Fruit fly (Drosophila melanogaster): Measurements from ENCODE around the gene CG17404.

CG17404 gene

DNA sequence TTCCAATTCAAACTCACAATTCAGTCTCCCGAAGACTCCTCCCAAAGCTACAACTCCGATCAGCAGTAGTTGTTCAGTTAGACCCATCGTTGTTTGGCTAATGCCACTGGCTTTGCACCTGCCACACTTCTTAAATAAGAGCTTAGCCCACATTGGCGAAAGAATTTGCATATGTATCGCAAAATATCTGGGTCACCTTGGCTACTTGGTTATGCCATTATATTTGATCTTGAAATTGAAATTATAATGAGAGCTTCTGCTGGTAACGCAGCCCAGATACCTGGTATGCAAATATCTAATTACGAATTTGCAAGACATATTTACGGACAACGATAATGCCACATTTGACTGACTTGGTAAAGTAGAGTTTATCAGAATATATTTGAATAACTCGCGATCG, at the start of gene CG17404:
Gene CG17404, minus strand, starts transcription at position 101 of the 400 bp plus-strand sequence.
- TF ChIP-seq Sin3A (optimal IDR thresholded peaks at IDR 0.05): no peak
- no peak for TF ChIP-seq ttk (optimal IDR thresholded peaks at IDR 0.05)
- no peak for TF ChIP-seq Myc (optimal IDR thresholded peaks at IDR 0.05)
- TF ChIP-seq psq (optimal IDR thresholded peaks at IDR 0.05): no peak
- no peak for TF ChIP-seq insv (optimal IDR thresholded peaks at IDR 0.05)
- no peak for TF ChIP-seq h (optimal IDR thresholded peaks at IDR 0.05)

DNA sequence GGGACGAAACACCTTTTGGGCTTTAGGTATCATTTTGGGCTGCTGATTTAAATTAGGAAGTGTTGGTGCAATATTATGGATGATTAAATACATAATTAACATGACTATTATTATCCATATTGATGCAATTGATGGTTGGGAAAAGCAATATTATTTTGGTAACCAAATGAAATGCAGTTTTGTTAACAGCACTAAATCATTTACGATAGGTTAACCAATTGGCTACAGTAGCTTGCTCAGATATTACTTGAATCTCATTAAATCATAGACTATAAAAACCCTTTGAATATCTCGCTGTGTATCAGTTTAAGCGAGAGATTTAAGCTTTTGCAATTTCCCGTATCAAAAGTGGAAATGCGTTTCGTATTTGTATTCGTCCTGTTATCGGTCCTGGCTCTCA, 48.0 kb upstream of the CG17404 start, which contains the start of gene Sfp87B:
Gene Sfp87B, plus strand, starts transcription at position 301 of the 400 bp plus-strand sequence.
- TF ChIP-seq h (optimal IDR thresholded peaks at IDR 0.05): no peak
- no peak for TF ChIP-seq Myc (optimal IDR thresholded peaks at IDR 0.05)
- TF ChIP-seq Sin3A (optimal IDR thresholded peaks at IDR 0.05): no peak
- TF ChIP-seq insv (optimal IDR thresholded peaks at IDR 0.05): no peak

DNA sequence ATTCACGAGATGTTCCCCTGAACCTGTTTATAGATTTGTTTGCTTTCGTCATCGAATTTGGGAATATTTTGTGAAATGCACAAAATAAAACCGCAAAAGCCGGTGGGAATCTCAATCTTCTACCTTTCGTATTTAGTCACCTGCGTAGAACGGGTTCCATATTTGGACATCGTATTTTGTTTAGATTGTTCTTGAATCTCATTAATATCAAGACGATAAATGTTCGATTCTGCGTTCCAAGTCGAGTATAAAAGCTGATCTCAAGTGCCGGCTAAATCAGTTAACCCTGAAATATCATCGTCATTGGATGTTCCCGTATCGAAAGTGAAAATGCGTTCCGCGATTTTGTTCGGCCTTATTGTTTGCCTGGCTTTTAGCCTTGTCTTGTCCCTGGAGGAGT, 45.8 kb upstream of the CG17404 start, which contains the start of gene CG17738:
Gene CG17738, plus strand, starts transcription at position 301 of the 400 bp plus-strand sequence.
- TF ChIP-seq Sin3A (optimal IDR thresholded peaks at IDR 0.05) (no peak), h (optimal IDR thresholded peaks at IDR 0.05) (no peak), insv (optimal IDR thresholded peaks at IDR 0.05) (no peak)

DNA sequence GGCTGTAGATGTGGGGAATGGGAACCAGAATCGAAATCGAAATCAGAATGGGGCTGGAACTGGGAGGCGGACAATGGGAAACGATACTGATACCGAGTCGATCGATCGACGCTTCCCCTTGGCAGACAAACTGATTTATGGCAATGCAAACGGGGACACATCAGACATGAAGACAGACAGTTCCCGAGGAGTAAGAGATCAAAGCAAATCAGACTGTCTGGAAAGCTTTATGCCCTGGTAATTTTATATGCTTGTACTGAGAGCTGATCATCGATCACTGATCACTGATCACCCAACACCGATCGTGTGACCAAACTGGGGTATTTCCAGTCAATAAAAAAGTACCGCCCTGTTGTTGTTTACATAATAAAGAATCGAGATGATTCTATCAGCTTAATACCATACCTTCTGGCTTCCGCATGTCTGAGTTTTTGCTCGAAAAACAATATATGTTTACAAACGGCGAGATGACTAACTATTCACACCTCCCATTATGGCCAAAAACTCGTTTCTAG, 45.1 kb upstream of the CG17404 start:
- TF ChIP-seq h (optimal IDR thresholded peaks at IDR 0.05) (no peak), insv (optimal IDR thresholded peaks at IDR 0.05) (no peak), Myc (optimal IDR thresholded peaks at IDR 0.05) (no peak), psq (optimal IDR thresholded peaks at IDR 0.05) (no peak), ttk (optimal IDR thresholded peaks at IDR 0.05) (no peak), Sin3A (optimal IDR thresholded peaks at IDR 0.05) (no peak)

DNA sequence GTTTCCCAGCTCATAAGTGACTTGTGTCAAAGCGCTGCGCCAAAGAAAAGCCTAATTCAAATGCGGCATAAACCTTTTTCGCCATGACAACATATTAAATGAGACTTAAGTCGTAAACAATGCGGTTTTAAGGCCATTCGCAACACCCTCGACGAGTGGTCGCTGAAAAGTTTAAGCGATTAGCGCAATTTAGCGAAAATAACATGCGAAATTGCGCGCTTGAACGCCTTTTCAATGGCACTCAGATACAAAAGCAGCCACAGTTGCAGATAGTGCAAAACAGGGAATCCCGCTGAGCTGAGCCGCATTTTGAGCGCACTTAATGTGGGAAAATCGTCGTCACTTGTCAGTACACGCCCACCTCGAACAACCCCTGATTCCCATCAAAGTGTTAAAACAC, 35.9 kb upstream of the CG17404 start, which contains the start of gene CG44038:
Gene CG44038, plus strand, starts transcription at position 301 of the 400 bp plus-strand sequence.
- TF ChIP-seq ttk (optimal IDR thresholded peaks at IDR 0.05) (no peak), h (optimal IDR thresholded peaks at IDR 0.05) (no peak), psq (optimal IDR thresholded peaks at IDR 0.05) (no peak), insv (optimal IDR thresholded peaks at IDR 0.05) (no peak), Myc (optimal IDR thresholded peaks at IDR 0.05) (no peak)

DNA sequence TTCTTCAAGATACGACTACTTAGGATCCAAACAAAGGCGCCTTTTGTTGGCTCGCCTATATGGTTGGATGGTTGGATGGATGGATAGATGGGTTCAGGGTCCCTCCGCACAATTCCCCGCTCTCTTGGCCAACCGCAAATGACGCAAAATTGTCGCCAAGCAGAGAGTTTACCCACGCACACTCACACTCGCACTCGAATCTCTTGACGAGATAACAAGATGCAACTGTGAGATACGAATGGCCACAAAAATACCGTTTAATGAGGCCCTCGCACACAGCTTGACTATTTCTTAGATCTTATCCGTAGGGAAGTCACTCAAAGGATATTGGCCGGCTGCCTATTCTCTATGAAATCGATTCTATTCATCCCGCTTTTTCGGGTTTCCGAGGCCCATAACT, 35.0 kb upstream of the CG17404 start:
- TF ChIP-seq insv (optimal IDR thresholded peaks at IDR 0.05): no peak
- TF ChIP-seq Myc (optimal IDR thresholded peaks at IDR 0.05): no peak
- TF ChIP-seq ttk (optimal IDR thresholded peaks at IDR 0.05): no peak
- TF ChIP-seq Sin3A (optimal IDR thresholded peaks at IDR 0.05): no peak
- no peak for TF ChIP-seq psq (optimal IDR thresholded peaks at IDR 0.05)
- no peak for TF ChIP-seq h (optimal IDR thresholded peaks at IDR 0.05)

DNA sequence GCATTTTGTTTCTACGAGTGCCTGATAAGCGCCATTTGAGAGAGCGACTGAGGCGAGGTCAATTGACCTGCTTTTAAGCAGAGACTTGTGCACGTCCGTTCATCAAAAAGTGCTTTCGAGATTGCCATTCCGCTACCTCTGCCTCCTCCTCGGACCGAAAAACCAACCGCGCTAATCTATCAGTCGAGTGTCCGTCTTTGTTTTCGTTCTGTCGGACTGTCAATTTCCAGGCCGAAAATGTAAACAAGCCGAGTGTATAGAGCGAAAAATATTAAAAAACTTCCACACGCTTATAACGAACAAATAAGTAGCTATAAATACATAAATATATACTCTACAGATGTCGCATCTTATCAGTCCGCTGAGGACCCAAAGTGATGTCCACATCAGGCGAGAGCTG, 34.2 kb upstream of the CG17404 start:
- no peak for TF ChIP-seq psq (optimal IDR thresholded peaks at IDR 0.05)
- no peak for TF ChIP-seq Sin3A (optimal IDR thresholded peaks at IDR 0.05)
- TF ChIP-seq h (optimal IDR thresholded peaks at IDR 0.05): no peak
- TF ChIP-seq insv (optimal IDR thresholded peaks at IDR 0.05): no peak

DNA sequence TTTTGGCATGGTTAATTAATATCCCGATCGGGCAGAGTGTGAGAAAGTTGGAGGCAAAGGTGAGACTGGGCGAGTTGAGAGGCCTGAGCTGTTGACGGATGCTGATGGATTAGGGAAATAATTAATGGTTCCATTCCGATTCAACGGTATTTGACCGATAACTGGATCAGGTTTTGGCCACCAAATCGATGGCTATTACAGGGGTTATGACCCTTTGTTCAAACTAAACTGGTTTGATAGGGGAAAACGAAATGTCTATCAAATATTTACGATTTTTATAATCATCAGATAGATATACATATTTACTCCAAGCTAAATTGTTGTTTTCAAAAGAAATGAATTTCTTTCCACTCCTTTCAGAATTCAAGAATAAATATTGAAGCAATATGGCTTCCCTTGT, 33.6 kb upstream of the CG17404 start, which contains the start of the genes CG44037 and svp:
Gene CG44037, plus strand, starts transcription at position 301 of the 400 bp plus-strand sequence.
Gene svp, plus strand, starts transcription at position 301 of the 400 bp plus-strand sequence.
- no peak for TF ChIP-seq Sin3A (optimal IDR thresholded peaks at IDR 0.05)
- no peak for TF ChIP-seq ttk (optimal IDR thresholded peaks at IDR 0.05)
- no peak for TF ChIP-seq h (optimal IDR thresholded peaks at IDR 0.05)
- TF ChIP-seq Myc (optimal IDR thresholded peaks at IDR 0.05): no peak
- no peak for TF ChIP-seq psq (optimal IDR thresholded peaks at IDR 0.05)
- TF ChIP-seq insv (optimal IDR thresholded peaks at IDR 0.05): no peak

DNA sequence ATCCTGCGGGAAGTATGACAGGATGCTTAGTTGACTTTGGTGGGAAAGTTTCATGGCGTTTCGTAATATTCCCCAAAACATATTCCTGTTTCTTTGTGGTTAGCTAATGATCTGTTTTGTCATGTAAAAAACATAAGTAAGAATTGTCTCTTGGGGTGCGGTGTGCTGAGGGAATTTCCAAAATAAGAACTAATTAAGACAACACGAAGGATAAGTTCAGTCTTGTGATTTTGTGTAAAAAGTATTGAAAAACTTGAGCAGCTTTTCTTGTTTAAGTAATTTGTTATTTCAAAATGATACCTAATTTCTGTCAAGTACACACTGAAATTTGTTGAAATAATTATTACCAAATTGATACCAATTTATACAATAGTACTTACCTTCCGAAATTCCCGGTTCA, 29.1 kb upstream of the CG17404 start, which contains the start of gene CG3942:
Gene CG3942, plus strand, starts transcription at position 301 of the 400 bp plus-strand sequence.
- TF ChIP-seq Sin3A (optimal IDR thresholded peaks at IDR 0.05): no peak
- no peak for TF ChIP-seq ttk (optimal IDR thresholded peaks at IDR 0.05)

DNA sequence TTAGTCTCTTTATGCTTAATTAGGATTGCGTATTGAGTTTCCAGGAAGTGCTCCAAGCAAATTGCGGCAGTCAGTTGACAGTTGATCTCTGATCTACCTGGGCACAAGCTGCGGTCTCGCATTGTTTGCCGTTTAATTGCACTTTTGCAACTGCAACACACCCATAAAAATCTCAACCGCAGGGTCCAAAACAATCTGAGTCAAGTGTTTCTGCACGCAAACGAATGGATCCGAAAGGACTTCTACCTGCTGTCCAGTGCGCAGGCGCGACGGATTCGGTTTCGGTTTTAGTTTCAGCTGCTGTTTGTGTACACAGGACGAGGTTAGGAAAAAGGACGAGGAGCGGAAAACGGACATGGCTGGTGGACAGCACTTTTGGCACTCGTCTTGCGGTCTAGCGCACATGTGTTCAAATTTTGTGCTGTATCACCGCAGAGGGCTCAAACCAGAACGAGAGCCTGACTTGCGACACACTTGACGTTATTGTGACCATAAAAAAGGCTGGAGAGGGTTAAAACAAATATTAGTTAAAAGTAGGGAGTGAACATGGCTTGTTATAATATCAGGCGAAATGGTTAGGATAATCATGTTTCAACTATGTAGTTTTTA, 27.7 kb upstream of the CG17404 start:
- TF ChIP-seq ttk (optimal IDR thresholded peaks at IDR 0.05): no peak
- no peak for TF ChIP-seq Myc (optimal IDR thresholded peaks at IDR 0.05)
- TF ChIP-seq psq (optimal IDR thresholded peaks at IDR 0.05): no peak
- no peak for TF ChIP-seq h (optimal IDR thresholded peaks at IDR 0.05)

DNA sequence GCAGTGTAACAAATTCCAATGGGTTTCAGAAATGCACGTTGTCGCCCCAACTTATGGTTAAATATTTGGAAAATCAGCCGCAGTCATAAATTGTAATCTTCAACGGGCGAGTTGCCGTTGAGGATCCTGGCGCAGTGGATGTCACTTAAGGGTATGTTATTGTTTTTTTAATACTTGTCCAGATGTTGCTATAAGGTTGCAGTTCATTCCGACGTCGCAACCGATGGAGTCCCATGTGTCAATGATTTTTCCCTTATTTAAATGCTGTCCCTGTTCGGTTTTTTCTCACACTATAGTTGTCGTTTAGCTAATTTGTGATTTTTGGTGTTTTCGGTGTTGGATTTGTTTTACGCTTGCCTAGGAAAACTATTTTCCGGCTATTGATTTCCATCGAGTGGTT, 26.7 kb upstream of the CG17404 start:
- no peak for TF ChIP-seq insv (optimal IDR thresholded peaks at IDR 0.05)
- TF ChIP-seq Sin3A (optimal IDR thresholded peaks at IDR 0.05): no peak

DNA sequence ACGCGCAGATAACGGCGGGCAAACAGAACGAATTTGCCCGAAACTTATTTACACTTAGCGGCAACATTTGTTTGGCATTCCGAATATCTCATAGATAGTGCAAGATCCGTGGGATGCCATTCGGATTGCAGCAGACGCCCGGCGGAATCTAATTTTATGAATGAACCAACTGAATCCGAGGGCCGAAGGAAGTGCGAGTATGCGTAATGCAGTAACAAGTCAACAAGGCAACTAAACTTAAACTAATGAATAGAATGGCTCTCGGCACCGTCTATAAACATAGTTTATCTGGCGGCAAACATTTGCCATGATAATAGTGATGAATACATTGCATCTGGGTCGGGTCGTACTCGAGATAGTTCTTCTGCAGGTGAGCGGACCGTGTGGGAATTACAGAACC, 25.4 kb upstream of the CG17404 start:
- TF ChIP-seq h (optimal IDR thresholded peaks at IDR 0.05): no peak
- TF ChIP-seq insv (optimal IDR thresholded peaks at IDR 0.05): no peak
- no peak for TF ChIP-seq ttk (optimal IDR thresholded peaks at IDR 0.05)
- TF ChIP-seq Sin3A (optimal IDR thresholded peaks at IDR 0.05): no peak
- no peak for TF ChIP-seq Myc (optimal IDR thresholded peaks at IDR 0.05)
- TF ChIP-seq psq (optimal IDR thresholded peaks at IDR 0.05): no peak

DNA sequence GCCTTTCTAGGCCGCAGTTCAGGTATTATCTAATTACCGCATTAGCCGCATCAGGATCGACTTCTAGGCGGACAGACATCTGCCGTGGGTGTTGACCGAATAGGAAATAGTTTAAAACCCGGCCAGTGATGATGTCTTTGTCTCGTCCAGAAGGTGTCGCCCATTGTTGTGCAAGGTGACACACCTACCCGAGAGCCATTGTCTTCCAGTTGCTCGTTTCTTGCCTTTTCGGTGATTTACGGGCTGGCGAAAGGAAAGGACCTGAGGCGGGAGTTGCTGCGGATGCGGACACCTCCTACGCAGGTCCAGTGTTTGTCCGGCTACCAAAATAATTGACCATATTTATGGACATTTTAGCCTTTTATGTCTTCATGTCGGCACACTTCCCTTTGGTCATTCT, 23.4 kb upstream of the CG17404 start:
- TF ChIP-seq Sin3A (optimal IDR thresholded peaks at IDR 0.05): no peak
- TF ChIP-seq psq (optimal IDR thresholded peaks at IDR 0.05): no peak
- no peak for TF ChIP-seq h (optimal IDR thresholded peaks at IDR 0.05)
- no peak for TF ChIP-seq ttk (optimal IDR thresholded peaks at IDR 0.05)
- TF ChIP-seq insv (optimal IDR thresholded peaks at IDR 0.05): no peak
- no peak for TF ChIP-seq Myc (optimal IDR thresholded peaks at IDR 0.05)
